Worm (Caenorhabditis elegans) whole organism, L4 larva: ENCODE measurements around the gene cpna-1.

Experiments used
- aly-2 ChIP-seq: sonication (generic microtip); optimal IDR thresholded peaks from 2 replicates; lab custom pipeline; 2018; ENCODE audit warnings: missing biosample characterization, missing genetic modification characterization
- ces-1 ChIP-seq: fragments of 150-350 bp; sonication (generic microtip); optimal IDR thresholded peaks from 4 replicates; lab custom pipeline; 2014; ENCODE audit warnings: missing biosample characterization, missing genetic modification reagents, missing genetic modification characterization
- fkh-10 ChIP-seq: fragments of 150-350 bp; optimal IDR thresholded peaks from 2 replicates; lab custom pipeline; 2014; ENCODE audit warnings: missing biosample characterization, missing genetic modification reagents, missing genetic modification characterization
- lin-39 ChIP-seq: fragments of 150-350 bp; optimal IDR thresholded peaks from 2 replicates; lab custom pipeline; 2014; ENCODE audit warnings: missing biosample characterization, missing genetic modification reagents, missing genetic modification characterization
- lsy-2 ChIP-seq, 2 experiments: fragments of 150-350 bp in 1 of 2; sonication (generic microtip) in 1 of 2; optimal IDR thresholded peaks; 2 replicates each; lab custom pipeline; 2014 to 2017; ENCODE audit warnings: missing biosample characterization in 2 of 2, missing genetic modification characterization in 2 of 2
- mdl-1 ChIP-seq, 2 experiments: fragments of 150-350 bp in 1 of 2; sonication (generic microtip) in 1 of 2; optimal IDR thresholded peaks; 2 replicates each; lab custom pipeline; 2014 to 2017; ENCODE audit warnings: missing biosample characterization in 2 of 2, missing genetic modification characterization in 2 of 2
- snpc-1.2 ChIP-seq: fragments of 200-800 bp; sonication (Bioruptor generic); IDR thresholded peaks from 2 replicates; pipeline ENCODE4 v1.3.6; 2022; ENCODE audit warnings: missing genetic modification reagents, missing genetic modification characterization, missing compliant biosample characterization
- zfp-3 ChIP-seq: fragments of 200-800 bp; sonication (Bioruptor generic); conservative IDR thresholded peaks from 2 replicates; pipeline ENCODE4 v1.3.6; 2022; ENCODE audit warnings: missing genetic modification reagents, missing genetic modification characterization, missing compliant biosample characterization
- ztf-11 ChIP-seq: fragments of 150-350 bp; optimal IDR thresholded peaks from 2 replicates; lab custom pipeline; 2014; ENCODE audit warnings: missing biosample characterization, missing genetic modification characterization

DNA sequence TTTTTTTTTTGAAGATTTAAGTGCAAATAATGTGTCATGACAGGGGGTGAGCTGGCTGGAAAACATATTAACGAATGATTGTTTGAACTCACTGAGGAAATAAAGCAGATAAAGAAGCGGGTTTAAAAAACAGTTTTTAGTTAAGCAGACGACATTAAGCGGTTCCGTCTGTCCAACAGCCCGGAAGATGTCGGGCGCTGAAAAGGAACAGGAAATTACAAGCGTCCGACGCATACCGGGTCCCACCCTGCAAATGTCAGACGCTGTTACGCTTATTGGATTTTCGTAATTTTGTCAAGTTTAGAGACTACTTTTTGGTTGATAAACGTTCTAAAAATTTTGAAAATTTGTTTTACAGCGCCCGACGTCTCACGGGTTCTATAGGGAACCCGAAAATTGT, 26.9 kb upstream of the cpna-1 start:
- no peak for TF ChIP-seq mdl-1 (tag; optimal IDR thresholded peaks at IDR 0.05; lab: Kevin White, UChicago)
- no peak for TF ChIP-seq ztf-11 (tag; lab: Kevin White, UChicago)
- no peak for TF ChIP-seq fkh-10 (GFP tag; lab: Kevin White, UChicago)
- no peak for TF ChIP-seq lin-39 (tag; lab: Kevin White, UChicago)
- no peak for TF ChIP-seq aly-2 (tag; lab: Kevin White, UChicago)
- no peak for TF ChIP-seq zfp-3 (GFP tag; lab: Robert Waterston, UW)
- TF ChIP-seq snpc-1.2 (GFP tag; lab: Robert Waterston, UW) = no peak
- TF ChIP-seq ces-1 (GFP tag; lab: Kevin White, UChicago) = no peak
- TF ChIP-seq lsy-2 (tag; optimal IDR thresholded peaks at IDR 0.05; lab: Kevin White, UChicago) = no peak
